Fruit fly (Drosophila melanogaster) whole organism, prepupa: Measurements from ENCODE around the gene lectin-22C.

Source experiments
- Blimp-1 ChIP-seq: fragments of 200-800 bp; sonication (Bioruptor generic); optimal IDR thresholded peaks from 3 replicates; lab custom pipeline; 2017; ENCODE audit warnings: missing biosample characterization, missing genetic modification characterization, mild to moderate bottlenecking, moderate library complexity, missing genetic modification reagents
- CG10631 ChIP-seq: fragments of 200-800 bp; sonication (Bioruptor generic); optimal IDR thresholded peaks from 2 replicates; lab custom pipeline; 2016; ENCODE audit warnings: missing biosample characterization, missing genetic modification characterization
- CG10669 ChIP-seq: fragments of 200-800 bp; sonication (Bioruptor generic); optimal IDR thresholded peaks from 3 replicates; lab custom pipeline; 2018; ENCODE audit warnings: missing biosample characterization, mild to moderate bottlenecking, missing genetic modification characterization, moderate library complexity
- CG11902 ChIP-seq: fragments of 200-800 bp; sonication (Bioruptor generic); optimal IDR thresholded peaks from 3 replicates; lab custom pipeline; 2016; ENCODE audit warnings: missing biosample characterization, missing genetic modification characterization
- CG1621 ChIP-seq: fragments of 200-800 bp; sonication (Bioruptor generic); optimal IDR thresholded peaks from 3 replicates; lab custom pipeline; 2018; ENCODE audit warnings: missing biosample characterization, mild to moderate bottlenecking, missing genetic modification characterization
- CG16779 ChIP-seq: fragments of 200-800 bp; sonication (Bioruptor generic); optimal IDR thresholded peaks from 3 replicates; lab custom pipeline; 2017; ENCODE audit warnings: missing biosample characterization, mild to moderate bottlenecking, missing genetic modification characterization
- CG32006 ChIP-seq: fragments of 200-800 bp; sonication (Bioruptor generic); optimal IDR thresholded peaks from 3 replicates; lab custom pipeline; 2017; ENCODE audit warnings: missing biosample characterization, mild to moderate bottlenecking, missing genetic modification characterization
- CG4318 ChIP-seq: fragments of 200-800 bp; sonication (Bioruptor generic); optimal IDR thresholded peaks from 3 replicates; lab custom pipeline; 2017; ENCODE audit warnings: missing biosample characterization, mild to moderate bottlenecking, missing genetic modification characterization
- CG6276 ChIP-seq: fragments of 200-800 bp; sonication (Bioruptor generic); optimal IDR thresholded peaks from 2 replicates; lab custom pipeline; 2017; ENCODE audit warnings: missing biosample characterization, mild to moderate bottlenecking, missing genetic modification characterization
- CG6792 ChIP-seq: fragments of 200-800 bp; sonication (Bioruptor generic); optimal IDR thresholded peaks from 3 replicates; lab custom pipeline; 2016; ENCODE audit warnings: missing biosample characterization, missing genetic modification characterization
- CG6854 ChIP-seq: fragments of 200-800 bp; sonication (Bioruptor generic); optimal IDR thresholded peaks from 2 replicates; lab custom pipeline; 2017; ENCODE audit warnings: missing biosample characterization, mild to moderate bottlenecking, missing genetic modification characterization
- CG7368 ChIP-seq: fragments of 200-800 bp; sonication (Bioruptor generic); optimal IDR thresholded peaks from 3 replicates; lab custom pipeline; 2016; ENCODE audit warnings: missing biosample characterization, missing genetic modification characterization
- CG8119 ChIP-seq: fragments of 200-800 bp; sonication (Bioruptor generic); IDR thresholded peaks from 3 replicates; pipeline ENCODE4 v1.3.6; 2022; ENCODE audit warnings: missing biosample characterization, missing genetic modification characterization
- CG8319 ChIP-seq: fragments of 200-800 bp; sonication (Bioruptor generic); optimal IDR thresholded peaks from 3 replicates; lab custom pipeline; 2016; ENCODE audit warnings: missing biosample characterization, missing genetic modification characterization
- Eip78C ChIP-seq: fragments of 200-800 bp; sonication (Bioruptor generic); peaks from one replicate; lab custom pipeline; 2016; ENCODE audit warnings: missing biosample characterization, missing genetic modification characterization
- Ets96B ChIP-seq: fragments of 200-800 bp; optimal IDR thresholded peaks from 2 replicates; lab custom pipeline; 2019; ENCODE audit warnings: missing biosample characterization, mild to moderate bottlenecking, missing genetic modification characterization, moderate library complexity
- Hr39 ChIP-seq: fragments of 200-800 bp; sonication (Bioruptor generic); optimal IDR thresholded peaks from 2 replicates; lab custom pipeline; 2016; ENCODE audit warnings: missing biosample characterization, missing genetic modification characterization
- Hr4 ChIP-seq: fragments of 200-800 bp; sonication (Bioruptor generic); optimal IDR thresholded peaks from 3 replicates; lab custom pipeline; 2016; ENCODE audit warnings: missing biosample characterization, missing genetic modification characterization
- Met ChIP-seq: fragments of 200-800 bp; sonication (Bioruptor generic); optimal IDR thresholded peaks from 3 replicates; lab custom pipeline; 2016; ENCODE audit warnings: missing biosample characterization, missing genetic modification characterization
- OdsH ChIP-seq: fragments of 200-800 bp; sonication (Bioruptor generic); optimal IDR thresholded peaks from 3 replicates; lab custom pipeline; 2016; ENCODE audit warnings: missing biosample characterization, missing genetic modification characterization
- Smox ChIP-seq: fragments of 200-800 bp; sonication (Bioruptor generic); optimal IDR thresholded peaks from 3 replicates; lab custom pipeline; 2016; ENCODE audit warnings: missing biosample characterization, missing genetic modification characterization
- Sox102F ChIP-seq: fragments of 200-800 bp; sonication (Bioruptor generic); optimal IDR thresholded peaks from 2 replicates; lab custom pipeline; 2016; ENCODE audit warnings: missing biosample characterization, mild to moderate bottlenecking, missing genetic modification characterization
- Sox14 ChIP-seq: fragments of 200-800 bp; sonication (Bioruptor generic); optimal IDR thresholded peaks from 3 replicates; lab custom pipeline; 2016; ENCODE audit warnings: missing biosample characterization, missing genetic modification characterization
- Sox15 ChIP-seq: fragments of 200-800 bp; sonication (Bioruptor generic); optimal IDR thresholded peaks from 3 replicates; lab custom pipeline; 2016; ENCODE audit warnings: missing biosample characterization, missing genetic modification characterization
- achi ChIP-seq: fragments of 200-800 bp; sonication (Bioruptor generic); optimal IDR thresholded peaks from 3 replicates; lab custom pipeline; 2016; ENCODE audit warnings: missing biosample characterization, missing genetic modification characterization
- cyc ChIP-seq: fragments of 200-800 bp; sonication (Bioruptor generic); optimal IDR thresholded peaks from 3 replicates; lab custom pipeline; 2016; ENCODE audit warnings: missing biosample characterization, missing genetic modification characterization
- dac ChIP-seq: fragments of 200-800 bp; sonication (Bioruptor generic); optimal IDR thresholded peaks from 2 replicates; lab custom pipeline; 2017; ENCODE audit warnings: missing biosample characterization, mild to moderate bottlenecking, missing genetic modification characterization
- eg ChIP-seq: fragments of 200-800 bp; sonication (Bioruptor generic); IDR thresholded peaks from 3 replicates; pipeline ENCODE4 v1.3.6; 2022; ENCODE audit warnings: missing biosample characterization, missing genetic modification characterization
- fd85E ChIP-seq: fragments of 200-800 bp; sonication (Bioruptor generic); optimal IDR thresholded peaks from 3 replicates; lab custom pipeline; 2016; ENCODE audit warnings: missing biosample characterization, missing genetic modification characterization
- spab ChIP-seq: fragments of 200-800 bp; sonication (Bioruptor generic); optimal IDR thresholded peaks from 2 replicates; lab custom pipeline; 2017; ENCODE audit warnings: missing biosample characterization, mild to moderate bottlenecking, missing genetic modification characterization, missing genetic modification reagents
- ss ChIP-seq, 2 experiments: fragments of 200-800 bp; sonication (Bioruptor generic); optimal IDR thresholded peaks; 2 replicates in 1 of 2; 3 replicates in 1 of 2; lab custom pipeline; 2017 to 2018; ENCODE audit warnings: mild to moderate bottlenecking in 2 of 2, missing biosample characterization in 2 of 2, missing genetic modification characterization in 2 of 2, moderate library complexity in 1 of 2
- svp ChIP-seq: fragments of 200-800 bp; sonication (Bioruptor generic); peaks from one replicate; lab custom pipeline; 2016; ENCODE audit warnings: missing biosample characterization, missing genetic modification characterization
- vri ChIP-seq: fragments of 200-800 bp; sonication (Bioruptor generic); optimal IDR thresholded peaks from 3 replicates; lab custom pipeline; 2016; ENCODE audit warnings: missing biosample characterization, mild to moderate bottlenecking, missing genetic modification characterization

The lectin-22C gene

dm6 chr2L:2054289-2054688 lies 17.2 kb upstream of the lectin-22C start, which contains the start of gene Or22c:
TSS of gene Or22c (plus strand) at chr2L:2054589.
- TF ChIP-seq CG6276 (GFP tag; lab: Kevin White, UChicago) = no peak
- TF ChIP-seq Smox = no peak
- TF ChIP-seq CG4318 (GFP tag; lab: Kevin White, UChicago) = no peak
- TF ChIP-seq CG6792 (GFP tag; lab: Kevin White, UChicago) = no peak
- TF ChIP-seq Ets96B (tag; lab: Kevin White, UChicago) = no peak
- TF ChIP-seq CG16779 (tag; lab: Kevin White, UChicago) = no peak
- no peak for TF ChIP-seq spab
- TF ChIP-seq fd85E (GFP tag; lab: Kevin White, UChicago) = no peak
- TF ChIP-seq CG7368 = no peak
- no peak for TF ChIP-seq ss (GFP tag; optimal IDR thresholded peaks at IDR 0.05; lab: Kevin White, UChicago)
- TF ChIP-seq, all 60 proteins: peak for 0

- TF ChIP-seq Blimp-1 (GFP tag; lab: Kevin White, UChicago) = peak; percentile 42
- no peak for TF ChIP-seq CG10669 (GFP tag; lab: Kevin White, UChicago)
- peak; percentile 99 for TF ChIP-seq achi
Measured at dm6 chr2L:2045265-2045664, 8.2 kb upstream of the lectin-22C start, which contains the start of gene Kebab. TSS of gene Kebab (plus strand) at chr2L:2045494.

DNA sequence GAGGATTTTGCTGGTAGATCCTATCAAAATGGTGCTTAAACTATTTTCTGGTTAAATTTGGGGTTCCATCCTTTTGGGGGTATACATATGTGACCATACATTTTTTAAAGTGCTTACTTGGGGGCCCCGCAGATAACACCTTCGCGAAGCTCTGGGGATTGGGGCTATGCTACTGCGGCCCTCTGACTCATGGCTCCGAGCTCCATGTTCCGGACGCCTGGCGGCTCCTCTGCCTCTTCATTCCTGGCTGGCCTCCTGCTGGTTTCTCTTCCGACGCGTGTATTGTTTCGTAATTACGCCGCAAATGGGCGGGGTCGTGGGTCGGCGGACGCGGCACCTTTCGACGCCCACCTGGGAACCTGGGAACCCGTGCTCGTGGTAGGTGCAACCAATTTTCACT lies 7.8 kb upstream of the lectin-22C start:
- TF ChIP-seq CG10631 (GFP tag; lab: Kevin White, UChicago) = no peak
- no peak for TF ChIP-seq CG8119 (GFP tag; lab: Robert Waterston, UW)

DNA sequence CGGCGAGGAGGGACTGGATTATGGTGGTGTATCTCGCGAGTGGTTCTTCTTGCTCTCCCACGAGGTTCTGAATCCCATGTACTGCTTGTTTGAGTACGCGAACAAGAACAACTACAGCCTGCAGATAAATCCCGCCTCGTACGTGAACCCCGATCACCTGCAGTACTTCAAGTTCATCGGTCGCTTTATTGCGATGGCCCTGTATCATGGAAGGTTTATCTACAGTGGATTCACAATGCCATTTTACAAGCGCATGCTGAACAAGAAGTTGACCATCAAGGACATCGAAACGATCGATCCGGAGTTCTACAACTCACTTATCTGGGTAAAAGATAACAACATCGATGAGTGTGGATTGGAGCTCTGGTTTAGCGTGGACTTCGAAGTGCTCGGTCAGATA lies 5.0 kb upstream of the lectin-22C start:
- TF ChIP-seq CG8319 (GFP tag; lab: Kevin White, UChicago) (no peak), Sox102F (no peak), svp (peak; percentile 56)

- TF ChIP-seq OdsH (GFP tag; lab: Kevin White, UChicago) (no peak), vri (GFP tag; lab: Kevin White, UChicago) (peak; percentile 42)
Measured at dm6 chr2L:2039458-2039857, 2.4 kb upstream of the lectin-22C start.

DNA sequence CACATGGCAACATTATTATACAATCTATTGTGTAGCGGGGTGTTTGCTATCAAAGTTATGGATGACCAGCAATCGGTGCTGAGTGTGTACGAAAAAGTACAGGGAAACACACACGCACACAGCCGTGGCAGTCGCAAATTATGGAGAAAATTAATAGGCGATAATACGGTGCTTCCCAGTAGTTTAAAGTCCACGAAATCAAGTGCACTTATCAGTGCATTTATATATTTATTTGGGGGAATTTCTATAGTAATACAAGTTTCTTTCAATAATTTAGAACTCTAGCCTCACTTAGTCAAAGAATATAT lies 1.8 kb upstream of the lectin-22C start:
- TF ChIP-seq cyc (no peak), vri (GFP tag; lab: Kevin White, UChicago) (peak; percentile 89), Met (GFP tag; lab: Kevin White, UChicago) (no peak), Eip78C (GFP tag; lab: Kevin White, UChicago) (no peak)

DNA sequence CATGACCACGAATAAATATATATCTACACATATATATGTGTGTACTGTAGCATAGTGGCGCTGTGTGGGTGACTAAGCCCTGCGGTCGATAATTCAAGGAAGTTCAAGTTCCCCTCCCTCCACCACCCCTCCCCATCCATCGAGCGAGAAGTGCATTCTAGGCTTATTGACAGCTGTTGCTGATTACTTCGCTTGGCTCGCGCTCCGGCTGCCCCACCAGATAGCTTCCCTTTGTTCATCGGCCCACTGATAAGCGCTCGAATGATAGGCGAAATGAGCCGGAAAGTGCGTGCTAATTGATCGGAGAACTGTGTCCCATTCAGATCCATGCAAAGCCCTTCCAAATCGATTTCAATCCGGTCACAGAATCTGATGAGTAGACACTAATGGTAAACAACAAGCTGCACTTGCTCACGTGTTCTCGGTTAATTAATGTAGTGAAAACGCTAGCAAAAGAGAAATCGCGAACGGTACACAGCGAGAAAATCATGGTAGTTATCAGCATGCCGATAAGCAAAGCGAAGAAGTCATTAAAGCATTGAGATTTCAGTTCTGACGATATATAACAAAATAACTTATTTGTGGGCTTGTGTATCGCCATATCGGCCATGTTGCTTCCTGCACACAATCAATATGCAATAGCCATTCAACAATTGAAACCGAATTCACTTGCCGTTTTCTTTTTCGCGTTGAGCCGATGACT lies 1.3 kb upstream of the lectin-22C start:
- TF ChIP-seq Sox15 (no peak), Hr39 (GFP tag; lab: Kevin White, UChicago) (peak; percentile 12), CG32006 (peak; percentile 27), eg (GFP tag; lab: Robert Waterston, UW) (0 out of 3 replicates have a peak, but pooled peaks have one; percentile 31), ss (GFP tag; optimal IDR thresholded peaks at IDR 0.05; lab: Kevin White, UChicago) (peak; percentile 6 to 25), CG6854 (GFP tag; lab: Kevin White, UChicago) (no peak), CG11902 (GFP tag; lab: Kevin White, UChicago) (no peak), CG1621 (tag; lab: Kevin White, UChicago) (no peak), dac (no peak), Hr4 (GFP tag; lab: Kevin White, UChicago) (peak; percentile 19), Sox14 (GFP tag; lab: Kevin White, UChicago) (peak; percentile 72), svp (peak; percentile 95), CG4318 (GFP tag; lab: Kevin White, UChicago) (no peak)
